Worm (Caenorhabditis elegans) whole organism, L1 larva: ENCODE results near the gene C14B1.12.

Experiments
- aly-2 ChIP-seq: fragments of 150-350 bp; optimal IDR thresholded peaks from 2 replicates; lab custom pipeline; 2014; ENCODE audit warnings: missing biosample characterization, missing genetic modification characterization
- dpl-1 ChIP-seq, 3 experiments: fragments of 150-350 bp in 2 of 3; sonication (generic microtip) in 1 of 3; optimal IDR thresholded peaks; 2 replicates each; lab custom pipeline; 2014 to 2017; ENCODE audit warnings: missing biosample characterization in 3 of 3, missing genetic modification characterization in 3 of 3, missing genetic modification reagents in 3 of 3
- egl-27 ChIP-seq, 2 experiments: fragments of 150-350 bp in 1 of 2; sonication (generic microtip); optimal IDR thresholded peaks; 3 replicates each; lab custom pipeline; 2017 to 2018; ENCODE audit warnings: missing biosample characterization in 2 of 2, missing genetic modification characterization in 2 of 2, missing genetic modification reagents in 2 of 2
- fkh-10 ChIP-seq: sonication (generic microtip); optimal IDR thresholded peaks from 2 replicates; lab custom pipeline; 2017; ENCODE audit warnings: missing biosample characterization, missing genetic modification reagents, missing genetic modification characterization
- fkh-4 ChIP-seq: sonication (generic microtip); optimal IDR thresholded peaks from 2 replicates; lab custom pipeline; 2016; ENCODE audit warnings: missing compliant biosample characterization, missing genetic modification characterization, borderline replicate concordance
- lsy-2 ChIP-seq, 2 experiments: fragments of 150-350 bp; optimal IDR thresholded peaks; 2 replicates each; lab custom pipeline; 2014; ENCODE audit warnings: missing biosample characterization in 2 of 2, missing genetic modification characterization in 2 of 2
- nhr-47 ChIP-seq: sonication (generic microtip); optimal IDR thresholded peaks from 2 replicates; lab custom pipeline; 2016; ENCODE audit warnings: mild to moderate bottlenecking, missing genetic modification characterization, moderate library complexity, missing compliant biosample characterization
- nhr-77 ChIP-seq: fragments of 150-350 bp; optimal IDR thresholded peaks from 2 replicates; lab custom pipeline; 2014; ENCODE audit warnings: missing biosample characterization, missing genetic modification characterization
- rnt-1 ChIP-seq: sonication (generic microtip); optimal IDR thresholded peaks from 2 replicates; lab custom pipeline; 2016; ENCODE audit warnings: mild to moderate bottlenecking, missing genetic modification characterization, moderate library complexity, missing compliant biosample characterization
- tbx-2 ChIP-seq: sonication (generic microtip); optimal IDR thresholded peaks from 2 replicates; lab custom pipeline; 2016; ENCODE audit warnings: missing genetic modification characterization, missing compliant biosample characterization
- ztf-4 ChIP-seq: fragments of 150-350 bp; optimal IDR thresholded peaks from 2 replicates; lab custom pipeline; 2014; ENCODE audit warnings: missing biosample characterization, missing genetic modification characterization

- TF ChIP-seq nhr-77 (tag; lab: Kevin White, UChicago) (no peak), fkh-10 (GFP tag; lab: Kevin White, UChicago) (no peak), lsy-2 (tag; optimal IDR thresholded peaks at IDR 0.05; lab: Kevin White, UChicago) (no peak), dpl-1 (GFP tag; optimal IDR thresholded peaks at IDR 0.05; lab: Kevin White, UChicago) (peak in 1 of 3 experiments; percentile 39), nhr-47 (tag; lab: Kevin White, UChicago) (no peak), rnt-1 (tag; lab: Kevin White, UChicago) (peak; percentile 43), ztf-4 (tag; lab: Kevin White, UChicago) (no peak), aly-2 (tag; lab: Kevin White, UChicago) (no peak), tbx-2 (tag; lab: Kevin White, UChicago) (no peak), fkh-4 (tag; lab: Kevin White, UChicago) (no peak), egl-27 (tag; optimal IDR thresholded peaks at IDR 0.05; lab: Kevin White, UChicago) (no peak)
These were observed 10.9 kb upstream of the C14B1.12 start for ce11 chrIII:3735509-3736255.
